Worm (Caenorhabditis elegans) whole organism, late embryonic: ENCODE data around the gene plc-4.

ENCODE experiments used
- C08G9.2 ChIP-seq: sonication (generic microtip); optimal IDR thresholded peaks from 2 replicates; lab custom pipeline; 2016; ENCODE audit warnings: mild to moderate bottlenecking, missing genetic modification characterization, moderate library complexity, missing compliant biosample characterization
- C38D4.7 ChIP-seq: fragments of 200-800 bp; sonication (Bioruptor generic); optimal IDR thresholded peaks from 2 replicates; lab custom pipeline; 2018; ENCODE audit warnings: mild to moderate bottlenecking, missing genetic modification characterization, moderate library complexity, missing compliant biosample characterization
- F13H6.1 ChIP-seq: sonication (generic microtip); optimal IDR thresholded peaks from 2 replicates; lab custom pipeline; 2016; ENCODE audit warnings: missing genetic modification characterization, missing compliant biosample characterization
- K09A11.1 ChIP-seq: sonication (generic microtip); optimal IDR thresholded peaks from 2 replicates; lab custom pipeline; 2017; ENCODE audit warnings: antibody characterized with exemption, mild to moderate bottlenecking, missing genetic modification characterization, missing compliant biosample characterization; ENCODE audit not compliant: insufficient read depth
- Y22D7AL.16 ChIP-seq: sonication (generic microtip); optimal IDR thresholded peaks from 2 replicates; lab custom pipeline; 2016; ENCODE audit warnings: missing genetic modification characterization, missing compliant biosample characterization
- ahr-1 ChIP-seq: sonication (generic microtip); optimal IDR thresholded peaks from 2 replicates; lab custom pipeline; 2016; ENCODE audit warnings: missing genetic modification characterization, missing compliant biosample characterization
- ama-1 ChIP-seq: fragments of 150-350 bp; optimal IDR thresholded peaks from 2 replicates; lab custom pipeline; 2014
- ceh-14 ChIP-seq: sonication (generic microtip); optimal IDR thresholded peaks from 2 replicates; lab custom pipeline; 2016; ENCODE audit warnings: missing genotype, missing genetic modification characterization, missing compliant biosample characterization
- ceh-18 ChIP-seq: sonication (generic microtip); optimal IDR thresholded peaks from 2 replicates; lab custom pipeline; 2016; ENCODE audit warnings: missing genetic modification characterization, missing compliant biosample characterization
- ceh-19 ChIP-seq: fragments of 200-800 bp; sonication (Bioruptor generic); optimal IDR thresholded peaks from 2 replicates; lab custom pipeline; 2018; ENCODE audit warnings: mild to moderate bottlenecking, missing genetic modification characterization, missing compliant biosample characterization
- ceh-2 ChIP-seq: sonication (generic microtip); optimal IDR thresholded peaks from 2 replicates; lab custom pipeline; 2016; ENCODE audit warnings: missing genotype, missing genetic modification characterization, missing compliant biosample characterization
- ceh-22 ChIP-seq: sonication (generic microtip); optimal IDR thresholded peaks from 2 replicates; lab custom pipeline; 2017; ENCODE audit warnings: missing biosample characterization, missing genetic modification characterization
- ceh-24 ChIP-seq: sonication (generic microtip); optimal IDR thresholded peaks from 2 replicates; lab custom pipeline; 2016; ENCODE audit warnings: mild to moderate bottlenecking, missing genetic modification characterization, missing compliant biosample characterization
- ceh-31 ChIP-seq: sonication (generic microtip); optimal IDR thresholded peaks from 2 replicates; lab custom pipeline; 2016; ENCODE audit warnings: missing genetic modification characterization, missing compliant biosample characterization
- ceh-34 ChIP-seq: sonication (generic microtip); optimal IDR thresholded peaks from 2 replicates; lab custom pipeline; 2016; ENCODE audit warnings: mild to moderate bottlenecking, missing genetic modification characterization, missing compliant biosample characterization
- ceh-45 ChIP-seq: fragments of 200-800 bp; sonication (Bioruptor generic); IDR thresholded peaks from 2 replicates; pipeline ENCODE4 v1.3.6; 2022; ENCODE audit warnings: missing genetic modification reagents, missing genetic modification characterization, missing compliant biosample characterization
- ceh-48 ChIP-seq: sonication (generic microtip); optimal IDR thresholded peaks from 2 replicates; lab custom pipeline; 2016; ENCODE audit warnings: missing genetic modification characterization, inconsistent platforms, missing compliant biosample characterization
- ceh-6 ChIP-seq: fragments of 200-800 bp; sonication (Bioruptor generic); optimal IDR thresholded peaks from 2 replicates; lab custom pipeline; 2018; ENCODE audit warnings: mild to moderate bottlenecking, missing genetic modification characterization, missing compliant biosample characterization
- che-1 ChIP-seq: sonication (generic microtip); optimal IDR thresholded peaks from 2 replicates; lab custom pipeline; 2016; ENCODE audit warnings: mild to moderate bottlenecking, missing genetic modification characterization, missing compliant biosample characterization
- elt-2 ChIP-seq: sonication (generic microtip); optimal IDR thresholded peaks from 2 replicates; lab custom pipeline; 2016; ENCODE audit warnings: missing genetic modification reagents, missing genetic modification characterization, missing compliant biosample characterization
- elt-4 ChIP-seq: sonication (generic microtip); optimal IDR thresholded peaks from 2 replicates; lab custom pipeline; 2016; ENCODE audit warnings: missing genetic modification characterization, missing compliant biosample characterization
- ets-4 ChIP-seq: sonication (generic microtip); optimal IDR thresholded peaks from 2 replicates; lab custom pipeline; 2016; ENCODE audit warnings: missing genetic modification characterization, missing compliant biosample characterization
- gmeb-2 ChIP-seq: sonication (generic microtip); optimal IDR thresholded peaks from 2 replicates; lab custom pipeline; 2016; ENCODE audit warnings: missing genetic modification characterization, inconsistent platforms, missing compliant biosample characterization
- hlh-13 ChIP-seq: fragments of 200-800 bp; sonication (Bioruptor generic); optimal IDR thresholded peaks from 2 replicates; lab custom pipeline; 2018; ENCODE audit warnings: mild to moderate bottlenecking, missing genetic modification characterization, missing compliant biosample characterization
- hlh-6 ChIP-seq: sonication (generic microtip); optimal IDR thresholded peaks from 2 replicates; lab custom pipeline; 2016; ENCODE audit warnings: missing genotype, missing genetic modification characterization, missing compliant biosample characterization
- madf-2 ChIP-seq: sonication (generic microtip); optimal IDR thresholded peaks from 2 replicates; lab custom pipeline; 2017; ENCODE audit warnings: missing genetic modification characterization, missing compliant biosample characterization
- nhr-232 ChIP-seq: sonication (generic microtip); optimal IDR thresholded peaks from 2 replicates; lab custom pipeline; 2016; ENCODE audit warnings: missing genetic modification characterization, missing compliant biosample characterization
- pag-3 ChIP-seq: sonication (generic microtip); optimal IDR thresholded peaks from 2 replicates; lab custom pipeline; 2016; ENCODE audit warnings: missing compliant biosample characterization, missing genetic modification characterization, borderline replicate concordance
- pat-9 ChIP-seq: fragments of 200-800 bp; sonication (Bioruptor generic); optimal IDR thresholded peaks from 2 replicates; lab custom pipeline; 2018; ENCODE audit warnings: mild to moderate bottlenecking, missing genetic modification characterization, moderate library complexity, missing compliant biosample characterization
- pax-1 ChIP-seq: fragments of 150-350 bp; optimal IDR thresholded peaks from 2 replicates; lab custom pipeline; 2014; ENCODE audit warnings: missing biosample characterization, missing genetic modification characterization
- ref-2 ChIP-seq: sonication (generic microtip); optimal IDR thresholded peaks from 2 replicates; lab custom pipeline; 2016; ENCODE audit warnings: missing genetic modification characterization, missing compliant biosample characterization
- rnt-1 ChIP-seq: sonication (generic microtip); optimal IDR thresholded peaks from 2 replicates; lab custom pipeline; 2016; ENCODE audit warnings: missing genetic modification characterization, missing compliant biosample characterization
- sdc-2 ChIP-seq: sonication (generic microtip); optimal IDR thresholded peaks from 2 replicates; lab custom pipeline; 2016; ENCODE audit warnings: missing genotype, missing genetic modification characterization, missing compliant biosample characterization
- sox-4 ChIP-seq: sonication (generic microtip); optimal IDR thresholded peaks from 2 replicates; lab custom pipeline; 2017; ENCODE audit warnings: mild to moderate bottlenecking, missing genetic modification characterization, inconsistent platforms, missing compliant biosample characterization
- syd-9 ChIP-seq: sonication (generic microtip); optimal IDR thresholded peaks from 2 replicates; lab custom pipeline; 2016; ENCODE audit warnings: mild to moderate bottlenecking, missing genetic modification characterization, moderate library complexity, missing compliant biosample characterization
- tbx-7 ChIP-seq: sonication (generic microtip); optimal IDR thresholded peaks from 2 replicates; lab custom pipeline; 2016; ENCODE audit warnings: missing genotype, missing genetic modification characterization, missing compliant biosample characterization
- ttx-3 ChIP-seq: sonication (generic microtip); optimal IDR thresholded peaks from 2 replicates; lab custom pipeline; 2016; ENCODE audit warnings: missing genetic modification reagents, missing genetic modification characterization, missing compliant biosample characterization
- unc-3 ChIP-seq, 2 experiments: fragments of 200-800 bp in 1 of 2; sonication (Bioruptor generic) in 1 of 2; sonication (generic microtip) in 1 of 2; conservative IDR thresholded peaks in 1 of 2; optimal IDR thresholded peaks in 1 of 2; 2 replicates each; pipeline versions ENCODE4 v1.3.6 to Lab custom; 2016 to 2022; ENCODE audit warnings: missing compliant biosample characterization in 2 of 2, missing genetic modification characterization in 2 of 2, missing genetic modification reagents in 1 of 2
- unc-42 ChIP-seq: sonication (generic microtip); optimal IDR thresholded peaks from 2 replicates; lab custom pipeline; 2016; ENCODE audit warnings: missing genotype, missing genetic modification characterization, missing compliant biosample characterization
- ztf-16 ChIP-seq: sonication (generic microtip); optimal IDR thresholded peaks from 2 replicates; lab custom pipeline; 2017; ENCODE audit warnings: missing genetic modification characterization, missing compliant biosample characterization

The plc-4 gene

ce11 chrIV:7499302-7499701 lies 13.2 kb downstream of the plc-4 start:
- no peak for TF ChIP-seq unc-42
- TF ChIP-seq ceh-14 = no peak
- TF ChIP-seq ceh-22 (tag; lab: Kevin White, UChicago) = no peak
- TF ChIP-seq sox-4 = no peak
- no peak for TF ChIP-seq ceh-19 (GFP tag; lab: Kevin White, UChicago)
- TF ChIP-seq ets-4 (tag; lab: Kevin White, UChicago) = no peak
- no peak for TF ChIP-seq sdc-2 (tag; lab: Kevin White, UChicago)
- TF ChIP-seq rnt-1 (tag; lab: Kevin White, UChicago) = no peak
- no peak for TF ChIP-seq C08G9.2 (tag; lab: Kevin White, UChicago)
- TF ChIP-seq ceh-6 (GFP tag; lab: Kevin White, UChicago) = no peak
- TF ChIP-seq pax-1 = no peak
- no peak for TF ChIP-seq ceh-24 (tag; lab: Kevin White, UChicago)
- no peak for TF ChIP-seq gmeb-2
- no peak for TF ChIP-seq ttx-3 (tag; lab: Kevin White, UChicago)
- TF ChIP-seq che-1 (tag; lab: Kevin White, UChicago) = no peak
- no peak for TF ChIP-seq ceh-31 (tag; lab: Kevin White, UChicago)
- TF ChIP-seq nhr-232 (tag; lab: Kevin White, UChicago) = no peak
- no peak for TF ChIP-seq C38D4.7 (GFP tag; lab: Kevin White, UChicago)
- no peak for TF ChIP-seq ztf-16 (tag; lab: Kevin White, UChicago)
- no peak for TF ChIP-seq hlh-13 (GFP tag; lab: Kevin White, UChicago)

ce11 chrIV:7497750-7498149 lies 14.7 kb downstream of the plc-4 start, which contains the start of gene egas-4:
TSS of gene egas-4 (minus strand) at chrIV:7497850.
- TF ChIP-seq Y22D7AL.16 (no peak), ama-1 (no peak), ceh-18 (tag; lab: Kevin White, UChicago) (no peak), ceh-2 (tag; lab: Kevin White, UChicago) (no peak), ahr-1 (no peak), ceh-45 (no peak), syd-9 (tag; lab: Kevin White, UChicago) (no peak), ztf-16 (tag; lab: Kevin White, UChicago) (no peak), tbx-7 (tag; lab: Kevin White, UChicago) (no peak), F13H6.1 (no peak), ets-4 (tag; lab: Kevin White, UChicago) (no peak), sox-4 (no peak), pat-9 (no peak), ceh-31 (tag; lab: Kevin White, UChicago) (no peak), elt-2 (tag; lab: Kevin White, UChicago) (no peak), pax-1 (no peak), hlh-6 (tag; lab: Kevin White, UChicago) (no peak)
- TF ChIP-seq, all 69 proteins: peak for 0

DNA sequence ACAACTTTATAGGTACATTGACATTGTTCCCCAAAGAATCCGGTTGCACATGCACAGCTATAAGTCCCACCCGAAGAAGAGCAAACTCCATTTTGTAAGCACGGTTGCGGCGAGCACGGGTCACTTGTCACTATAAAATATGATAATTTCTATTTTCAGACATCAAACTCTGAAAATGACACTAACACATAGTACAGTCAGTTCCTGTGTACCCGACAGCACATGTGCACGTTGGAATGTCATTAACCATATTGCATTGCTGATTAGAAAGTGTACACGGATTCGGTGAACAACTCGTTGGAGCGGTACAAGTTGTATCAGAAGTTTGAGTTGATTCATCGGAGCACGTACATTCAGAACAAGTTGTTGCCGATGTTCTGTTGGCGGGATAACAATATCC lies 15.3 kb downstream of the plc-4 start:
- TF ChIP-seq ref-2 (tag; lab: Kevin White, UChicago) (no peak), ceh-34 (tag; lab: Kevin White, UChicago) (no peak), madf-2 (tag; lab: Kevin White, UChicago) (no peak), elt-4 (no peak), pag-3 (no peak), unc-3 (GFP tag; conservative IDR thresholded peaks at IDR 0.05; lab: Robert Waterston, UW) (no peak), unc-3 (tag; optimal IDR thresholded peaks at IDR 0.05; lab: Kevin White, UChicago) (no peak), K09A11.1 (no peak), ceh-48 (tag; lab: Kevin White, UChicago) (no peak)
